Worm (Caenorhabditis elegans) whole organism, L1 larva: ENCODE results near the gene F08F3.8.
"Not testable (repeated sequence)": the region's sequence is repeated elsewhere in the genome, so short reads cannot be mapped to it uniquely, and the experiment has no call there.

Experiments
- F16B12.6 ChIP-seq: fragments of 150-350 bp; optimal IDR thresholded peaks from 2 replicates; lab custom pipeline; 2014; ENCODE audit warnings: missing biosample characterization, missing genetic modification characterization
- aly-2 ChIP-seq: fragments of 150-350 bp; optimal IDR thresholded peaks from 2 replicates; lab custom pipeline; 2014; ENCODE audit warnings: missing biosample characterization, missing genetic modification characterization
- ama-1 ChIP-seq: fragments of 150-350 bp; optimal IDR thresholded peaks from 2 replicates; lab custom pipeline; 2014
- ces-1 ChIP-seq: fragments of 150-350 bp; optimal IDR thresholded peaks from 2 replicates; lab custom pipeline; 2014; ENCODE audit warnings: missing biosample characterization, missing genetic modification reagents, missing genetic modification characterization
- dpl-1 ChIP-seq, 3 experiments: fragments of 150-350 bp in 2 of 3; sonication (generic microtip) in 1 of 3; optimal IDR thresholded peaks; 2 replicates each; lab custom pipeline; 2014 to 2017; ENCODE audit warnings: missing biosample characterization in 3 of 3, missing genetic modification characterization in 3 of 3, missing genetic modification reagents in 3 of 3
- efl-1 ChIP-seq, 4 experiments: fragments of 150-350 bp; optimal IDR thresholded peaks in 3 of 4; peaks in 1 of 4; 1 replicate in 1 of 4; 2 replicates in 3 of 4; lab custom pipeline; 2014; ENCODE audit warnings: missing biosample characterization in 2 of 4, missing genetic modification characterization in 2 of 4, missing genetic modification reagents in 2 of 4
- fkh-10 ChIP-seq: sonication (generic microtip); optimal IDR thresholded peaks from 2 replicates; lab custom pipeline; 2017; ENCODE audit warnings: missing biosample characterization, missing genetic modification reagents, missing genetic modification characterization
- nhr-77 ChIP-seq: fragments of 150-350 bp; optimal IDR thresholded peaks from 2 replicates; lab custom pipeline; 2014; ENCODE audit warnings: missing biosample characterization, missing genetic modification characterization
- sptf-1 ChIP-seq: fragments of 150-350 bp; optimal IDR thresholded peaks from 2 replicates; lab custom pipeline; 2014; ENCODE audit warnings: missing biosample characterization, missing genetic modification characterization
- unc-62 ChIP-seq: fragments of 150-350 bp; optimal IDR thresholded peaks from 2 replicates; lab custom pipeline; 2014; ENCODE audit warnings: missing biosample characterization, missing genetic modification reagents, missing genetic modification characterization
- zag-1 ChIP-seq: fragments of 150-350 bp; optimal IDR thresholded peaks from 2 replicates; lab custom pipeline; 2014; ENCODE audit warnings: missing biosample characterization, missing genetic modification characterization
- ztf-11 ChIP-seq, 2 experiments: sonication (generic microtip); optimal IDR thresholded peaks; 2 replicates each; lab custom pipeline; 2016 to 2017; ENCODE audit warnings: missing genetic modification characterization in 2 of 2, missing biosample characterization in 1 of 2, missing compliant biosample characterization in 1 of 2
- ztf-4 ChIP-seq: fragments of 150-350 bp; optimal IDR thresholded peaks from 2 replicates; lab custom pipeline; 2014; ENCODE audit warnings: missing biosample characterization, missing genetic modification characterization

- TF ChIP-seq fkh-10 (GFP tag; lab: Kevin White, UChicago); F16B12.6 (tag; lab: Kevin White, UChicago); sptf-1; efl-1 (optimal IDR thresholded peaks at IDR 0.05; lab: Kevin White, UChicago); efl-1 (GFP tag; optimal IDR thresholded peaks at IDR 0.05 in 1 of 2; lab: Kevin White, UChicago); ces-1 (GFP tag; lab: Kevin White, UChicago); nhr-77; dpl-1 (GFP tag; optimal IDR thresholded peaks at IDR 0.05; lab: Kevin White, UChicago); unc-62 (GFP tag; lab: Kevin White, UChicago); zag-1 (tag; lab: Kevin White, UChicago); ztf-4; ztf-11 (tag; optimal IDR thresholded peaks at IDR 0.05; lab: Kevin White, UChicago); ama-1 (lab: Kevin White, UChicago); aly-2: not testable (repeated sequence)
Measured at ce11 chrV:5470930-5471329, 38.5 kb upstream of the F08F3.8 start, which contains the start of gene ZC317.7.
